Worm (Caenorhabditis elegans) whole organism, L4/young adult: ENCODE measurements around the gene F17E9.16.

Source experiments
- dao-5 ChIP-seq: sonication (generic microtip); optimal IDR thresholded peaks from 2 replicates; lab custom pipeline; 2016; ENCODE audit warnings: missing genotype, missing genetic modification characterization, moderate library complexity, missing compliant biosample characterization
- him-1 ChIP-seq: sonication (generic microtip); optimal IDR thresholded peaks from 2 replicates; lab custom pipeline; 2016; ENCODE audit warnings: missing genotype, missing genetic modification reagents, missing genetic modification characterization, missing compliant biosample characterization

ce11 chrIV:8382695-8383094 lies 30.6 kb downstream of the F17E9.16 start, which contains the start of gene D2096.9:
- no peak for TF ChIP-seq him-1 (tag; lab: Kevin White, UChicago)
- TF ChIP-seq dao-5 (tag; lab: Kevin White, UChicago) = no peak
